Worm (Caenorhabditis elegans): ENCODE results near the gene ifc-2.

ce11 chrX:593910-594447, 60.7 kb downstream of the ifc-2 start, which contains the start of gene F13C5.2:
- TF ChIP-seq lin-15B (tag; optimal IDR thresholded peaks at IDR 0.05) = no peak
- no peak for TF ChIP-seq unc-62 (GFP tag; optimal IDR thresholded peaks at IDR 0.05)
- TF ChIP-seq ZK546.5 (tag; optimal IDR thresholded peaks at IDR 0.05) = no peak

Measured in whole organism, L3 larva.